Fruit fly (Drosophila melanogaster) whole organism, pupa: ENCODE results near the gene CG31269.

Experiments
- CG10348 ChIP-seq: fragments of 200-800 bp; sonication (Bioruptor generic); IDR thresholded peaks from 2 replicates; pipeline ENCODE4 v1.3.6; 2022; ENCODE audit warnings: missing biosample characterization, missing genetic modification characterization
- CG12605 ChIP-seq: fragments of 200-800 bp; sonication (Bioruptor generic); IDR thresholded peaks from 2 replicates; pipeline ENCODE4 v1.3.6; 2022; ENCODE audit warnings: missing biosample characterization, missing genetic modification characterization
- CG13204 ChIP-seq: fragments of 200-800 bp; sonication (Bioruptor generic); optimal IDR thresholded peaks from 2 replicates; lab custom pipeline; 2018; ENCODE audit warnings: missing biosample characterization, mild to moderate bottlenecking, missing genetic modification characterization, moderate library complexity
- CG15710 ChIP-seq: fragments of 200-800 bp; sonication (Bioruptor generic); optimal IDR thresholded peaks from 2 replicates; lab custom pipeline; 2018; ENCODE audit warnings: missing biosample characterization, mild to moderate bottlenecking, missing genetic modification characterization, moderate library complexity
- CG32121 ChIP-seq: fragments of 200-800 bp; sonication (Bioruptor generic); IDR thresholded peaks from 2 replicates; pipeline ENCODE4 v1.3.6; 2022; ENCODE audit warnings: missing biosample characterization, missing genetic modification characterization
- CG34367 ChIP-seq: fragments of 200-800 bp; sonication (Bioruptor generic); optimal IDR thresholded peaks from 2 replicates; lab custom pipeline; 2018; ENCODE audit warnings: missing biosample characterization, mild to moderate bottlenecking, missing genetic modification characterization
- CG4496 ChIP-seq: fragments of 200-800 bp; sonication (Bioruptor generic); IDR thresholded peaks from 3 replicates; pipeline ENCODE4 v1.3.6; 2022; ENCODE audit warnings: missing biosample characterization, missing genetic modification characterization
- CG8301 ChIP-seq: fragments of 200-800 bp; sonication (Bioruptor generic); optimal IDR thresholded peaks from 2 replicates; lab custom pipeline; 2018; ENCODE audit warnings: missing biosample characterization, mild to moderate bottlenecking, missing genetic modification characterization
- CG9948 ChIP-seq: fragments of 200-800 bp; sonication (Bioruptor generic); optimal IDR thresholded peaks from 2 replicates; lab custom pipeline; 2018; ENCODE audit warnings: missing biosample characterization, mild to moderate bottlenecking, missing genetic modification characterization, moderate library complexity
- EcR ChIP-seq: fragments of 200-800 bp; sonication (Bioruptor generic); optimal IDR thresholded peaks from 3 replicates; lab custom pipeline; 2019; ENCODE audit warnings: missing biosample characterization, missing genetic modification characterization, mild to moderate bottlenecking, moderate library complexity, missing genetic modification reagents
- Pif1A ChIP-seq: fragments of 200-800 bp; sonication (Bioruptor generic); optimal IDR thresholded peaks from 3 replicates; lab custom pipeline; 2016; ENCODE audit warnings: missing biosample characterization, missing genetic modification characterization
- Pif1B ChIP-seq: fragments of 200-800 bp; sonication (Bioruptor generic); optimal IDR thresholded peaks from 3 replicates; lab custom pipeline; 2016; ENCODE audit warnings: missing biosample characterization, missing genetic modification characterization
- rn ChIP-seq: fragments of 200-800 bp; sonication (Bioruptor generic); IDR thresholded peaks from 2 replicates; pipeline ENCODE4 v1.3.6; 2022; ENCODE audit warnings: missing biosample characterization, missing genetic modification characterization

DNA sequence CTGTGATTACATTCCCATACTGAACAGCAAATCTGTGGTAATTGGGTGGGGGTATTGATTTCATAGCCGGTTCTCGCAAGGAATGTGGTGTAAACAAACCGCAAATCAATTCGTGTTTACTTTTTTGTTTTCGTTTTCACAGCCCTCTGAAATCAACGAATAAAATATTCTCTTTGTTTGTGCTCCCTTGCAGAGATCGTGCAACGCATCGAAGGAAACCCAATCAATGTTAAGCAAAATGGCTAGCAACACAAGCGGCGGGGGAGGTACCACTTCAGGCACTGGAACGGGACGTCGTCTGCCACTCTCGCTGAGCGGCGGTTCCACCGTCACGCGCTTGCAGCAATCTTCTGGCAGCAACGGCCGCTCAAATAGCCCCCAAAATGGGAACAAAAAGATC lies 44.5 kb upstream of the CG31269 start:
- TF ChIP-seq CG15710 (tag; lab: Kevin White, UChicago) (no peak), CG9948 (no peak), EcR (GFP tag; lab: Kevin White, UChicago) (peak; percentile 4), CG10348 (GFP tag; lab: Robert Waterston, UW) (no peak), Pif1A (GFP tag; lab: Kevin White, UChicago) (no peak), Pif1B (GFP tag; lab: Kevin White, UChicago) (no peak), rn (GFP tag; lab: Robert Waterston, UW) (no peak), CG8301 (no peak), CG32121 (GFP tag; lab: Robert Waterston, UW) (no peak), CG13204 (GFP tag; lab: Kevin White, UChicago) (no peak), CG34367 (tag; lab: Kevin White, UChicago) (no peak), CG4496 (no peak), CG12605 (GFP tag; lab: Robert Waterston, UW) (no peak)
